Fruit fly (Drosophila melanogaster): Measurements from ENCODE around the gene tim.

tim gene

DNA sequence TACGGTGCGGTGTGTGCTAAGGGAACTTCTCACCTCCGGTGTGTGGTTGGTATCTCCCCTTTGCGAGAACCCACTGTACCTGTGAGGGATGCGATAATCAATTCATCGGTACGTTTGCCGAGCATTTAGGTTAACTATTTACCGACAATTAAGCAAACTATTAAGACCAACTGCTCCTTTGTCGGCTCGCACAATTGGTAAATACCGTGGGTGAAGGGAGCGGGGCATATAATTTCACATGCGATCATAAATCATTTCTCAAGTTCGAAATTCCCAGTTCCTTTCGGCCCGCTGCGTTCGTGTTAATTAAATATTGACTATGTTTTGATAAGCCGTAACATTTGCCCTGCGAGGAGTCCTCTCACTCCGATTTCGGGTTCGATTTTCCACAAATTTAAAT lies 41.0 kb upstream of the tim start:
- TF ChIP-seq sv (GFP tag; optimal IDR thresholded peaks at IDR 0.05) (no peak), Hr78 (GFP tag; optimal IDR thresholded peaks at IDR 0.05) (no peak), Myc (optimal IDR thresholded peaks at IDR 0.05) (no peak), OdsH (GFP tag; optimal IDR thresholded peaks at IDR 0.05) (no peak)

dm6 chr2L:3547512-3547911 lies 39.6 kb upstream of the tim start:
- TF ChIP-seq Dif (GFP tag; optimal IDR thresholded peaks at IDR 0.05; ENCODE audit: partially characterized antibody) (no peak), h (GFP tag; optimal IDR thresholded peaks at IDR 0.05) (no peak), HLH106 (tag; optimal IDR thresholded peaks at IDR 0.05) (no peak), fru (GFP tag; optimal IDR thresholded peaks at IDR 0.05) (no peak), Hr78 (GFP tag; optimal IDR thresholded peaks at IDR 0.05) (no peak), Rel (GFP tag; optimal IDR thresholded peaks at IDR 0.05) (no peak), Rel (tag; optimal IDR thresholded peaks at IDR 0.05) (no peak), dl (GFP tag; optimal IDR thresholded peaks at IDR 0.05; ENCODE audit: insufficient read depth in 1 of 2, partially characterized antibody in 2 of 2) (no peak), Dfd (GFP tag; optimal IDR thresholded peaks at IDR 0.05) (no peak), psq (GFP tag; optimal IDR thresholded peaks at IDR 0.05) (no peak), brk (GFP tag; optimal IDR thresholded peaks at IDR 0.05) (no peak), Hr83 (GFP tag; optimal IDR thresholded peaks at IDR 0.05; ENCODE audit: poor library complexity, severe bottlenecking) (no peak), N (GFP tag; optimal IDR thresholded peaks at IDR 0.05) (no peak), dmrt93B (GFP tag; optimal IDR thresholded peaks at IDR 0.05) (no peak)

DNA sequence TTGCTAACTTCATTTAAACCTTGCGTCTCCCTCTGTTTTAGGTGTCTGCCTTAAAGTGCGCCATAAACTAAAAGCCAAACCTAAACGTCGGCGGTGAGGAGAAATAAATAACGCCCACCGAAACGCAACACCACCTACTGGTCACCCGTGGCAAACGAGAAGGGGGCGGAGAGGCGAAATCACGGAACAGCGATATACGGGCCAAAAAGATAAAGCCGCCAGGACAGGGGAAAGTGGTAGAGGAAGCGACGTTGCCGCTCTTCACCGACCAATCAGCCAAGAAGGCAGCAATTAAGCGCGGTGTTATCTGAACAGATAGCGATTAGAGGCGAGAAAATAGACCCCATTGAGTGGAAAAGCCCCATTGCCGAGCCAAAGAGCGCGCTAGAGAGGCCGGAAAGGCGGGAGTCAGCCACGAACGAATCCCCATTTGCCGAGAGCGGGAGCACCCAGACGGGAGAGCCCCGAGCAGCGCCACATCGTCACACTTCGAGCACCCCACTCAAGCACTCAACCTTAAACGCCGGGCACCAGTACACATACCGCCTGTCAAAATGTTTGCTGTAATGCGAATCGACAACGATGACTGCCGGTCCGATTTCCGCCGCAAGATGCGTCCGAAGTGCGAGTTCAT lies 37.2 kb upstream of the tim start:
- peak; percentile 81 for TF ChIP-seq Dif (GFP tag; optimal IDR thresholded peaks at IDR 0.05; ENCODE audit: partially characterized antibody)
- TF ChIP-seq usp (GFP tag; optimal IDR thresholded peaks at IDR 0.05), result no peak
- no peak for TF ChIP-seq Abd-B (GFP tag; optimal IDR thresholded peaks at IDR 0.05)
- peak; percentile 15 for TF ChIP-seq br (GFP tag; optimal IDR thresholded peaks at IDR 0.05)
- peak; percentile 8 for TF ChIP-seq h (GFP tag; optimal IDR thresholded peaks at IDR 0.05)
- TF ChIP-seq Vsx2 (GFP tag; optimal IDR thresholded peaks at IDR 0.05; ENCODE audit: partially characterized antibody), result peak; percentile 51
- peak; percentile 77 to 81 for TF ChIP-seq dl (GFP tag; optimal IDR thresholded peaks at IDR 0.05; ENCODE audit: insufficient read depth in 1 of 2, partially characterized antibody in 2 of 2)
- no peak for TF ChIP-seq woc (GFP tag; optimal IDR thresholded peaks at IDR 0.05)
- no peak for TF ChIP-seq OdsH (GFP tag; optimal IDR thresholded peaks at IDR 0.05)
- no peak for TF ChIP-seq tai (GFP tag; optimal IDR thresholded peaks at IDR 0.05)
- no peak for TF ChIP-seq fru (GFP tag; optimal IDR thresholded peaks at IDR 0.05)

dm6 chr2L:3543062-3543461 lies 35.1 kb upstream of the tim start:
- no peak for TF ChIP-seq pan (optimal IDR thresholded peaks at IDR 0.05)
- no peak for TF ChIP-seq dsf (GFP tag; optimal IDR thresholded peaks at IDR 0.05; ENCODE audit: borderline replicate concordance)
- TF ChIP-seq woc (GFP tag; optimal IDR thresholded peaks at IDR 0.05), result no peak
- peak; percentile 9 for TF ChIP-seq Sp1 (GFP tag; optimal IDR thresholded peaks at IDR 0.05)
- peak; percentile 12 for TF ChIP-seq Hnf4 (GFP tag; optimal IDR thresholded peaks at IDR 0.05)
- TF ChIP-seq dmrt93B (GFP tag; optimal IDR thresholded peaks at IDR 0.05), result no peak
- no peak for TF ChIP-seq Mio (GFP tag; optimal IDR thresholded peaks at IDR 0.05)
- no peak for TF ChIP-seq jim (GFP tag; optimal IDR thresholded peaks at IDR 0.05)
- TF ChIP-seq psq (GFP tag; optimal IDR thresholded peaks at IDR 0.05), result no peak
- TF ChIP-seq rgr (GFP tag; optimal IDR thresholded peaks at IDR 0.05), result no peak
- peak in 1 of 2 experiments; percentile 17 for TF ChIP-seq foxo (GFP tag; optimal IDR thresholded peaks at IDR 0.05)
- TF ChIP-seq dl (GFP tag; optimal IDR thresholded peaks at IDR 0.05; ENCODE audit: insufficient read depth in 1 of 2, partially characterized antibody in 2 of 2), result no peak
- no peak for TF ChIP-seq Myc (optimal IDR thresholded peaks at IDR 0.05)
- no peak for TF ChIP-seq Dif (GFP tag; optimal IDR thresholded peaks at IDR 0.05; ENCODE audit: partially characterized antibody)
- TF ChIP-seq OdsH (GFP tag; optimal IDR thresholded peaks at IDR 0.05), result no peak
- TF ChIP-seq fru (GFP tag; optimal IDR thresholded peaks at IDR 0.05), result peak; percentile 30
- no peak for TF ChIP-seq sage (GFP tag; optimal IDR thresholded peaks at IDR 0.05)
- TF ChIP-seq CG9705 (GFP tag; optimal IDR thresholded peaks at IDR 0.05), result no peak
- TF ChIP-seq brk (GFP tag; optimal IDR thresholded peaks at IDR 0.05), result no peak
- TF ChIP-seq usp (GFP tag; optimal IDR thresholded peaks at IDR 0.05), result no peak
- no peak for TF ChIP-seq lola (GFP tag; optimal IDR thresholded peaks at IDR 0.05)
- no peak for TF ChIP-seq CG32264 (GFP tag; optimal IDR thresholded peaks at IDR 0.05)
- no peak for TF ChIP-seq CrebA (GFP tag; optimal IDR thresholded peaks at IDR 0.05; ENCODE audit: borderline replicate concordance)
- no peak for TF ChIP-seq Hr78 (GFP tag; optimal IDR thresholded peaks at IDR 0.05)
- TF ChIP-seq Rel (GFP tag; optimal IDR thresholded peaks at IDR 0.05), result no peak
- no peak for TF ChIP-seq Rel (tag; optimal IDR thresholded peaks at IDR 0.05)
- no peak for TF ChIP-seq tai (GFP tag; optimal IDR thresholded peaks at IDR 0.05)
- peak; percentile 55 for TF ChIP-seq HLH106 (tag; optimal IDR thresholded peaks at IDR 0.05)
- TF ChIP-seq h (GFP tag; optimal IDR thresholded peaks at IDR 0.05), result peak; percentile 37
- no peak for TF ChIP-seq N (GFP tag; optimal IDR thresholded peaks at IDR 0.05)
- no peak for TF ChIP-seq Abd-B (GFP tag; optimal IDR thresholded peaks at IDR 0.05)
- TF ChIP-seq Vsx2 (GFP tag; optimal IDR thresholded peaks at IDR 0.05; ENCODE audit: partially characterized antibody), result no peak
- no peak for TF ChIP-seq Jra (GFP tag; optimal IDR thresholded peaks at IDR 0.05)
- TF ChIP-seq ey (GFP tag; optimal IDR thresholded peaks at IDR 0.05), result no peak
- TF ChIP-seq GATAd (GFP tag; optimal IDR thresholded peaks at IDR 0.05), result no peak
- no peak for TF ChIP-seq br (GFP tag; optimal IDR thresholded peaks at IDR 0.05)
- no peak for TF ChIP-seq sv (GFP tag; optimal IDR thresholded peaks at IDR 0.05)
- no peak for TF ChIP-seq Dfd (GFP tag; optimal IDR thresholded peaks at IDR 0.05)
- no peak for TF ChIP-seq Hr83 (GFP tag; optimal IDR thresholded peaks at IDR 0.05; ENCODE audit: poor library complexity, severe bottlenecking)
